Worm (Caenorhabditis elegans): ENCODE results near the gene F23D12.11.

F23D12.11 gene

ce11 chrX:14464513-14464912, 40.0 kb upstream of the F23D12.11 start, which contains the start of gene M163.7:
Gene M163.7, plus strand, starts transcription at chrX:14464813.
- TF ChIP-seq R02D3.7 (tag; optimal IDR thresholded peaks at IDR 0.05) (no peak), hmg-11 (tag; optimal IDR thresholded peaks at IDR 0.05) (no peak), ceh-28 (tag; optimal IDR thresholded peaks at IDR 0.05) (no peak), nfya-1 (tag; optimal IDR thresholded peaks at IDR 0.05; ENCODE audit: insufficient read depth) (no peak), egl-27 (tag; optimal IDR thresholded peaks at IDR 0.05) (no peak), ztf-4 (tag; optimal IDR thresholded peaks at IDR 0.05) (no peak), snpc-4 (tag; optimal IDR thresholded peaks at IDR 0.05) (no peak), fkh-2 (tag; optimal IDR thresholded peaks at IDR 0.05) (no peak), sea-2 (GFP tag; optimal IDR thresholded peaks at IDR 0.05) (no peak), lsy-12 (tag; optimal IDR thresholded peaks at IDR 0.05) (no peak), elt-2 (tag; optimal IDR thresholded peaks at IDR 0.05) (no peak), zag-1 (tag; optimal IDR thresholded peaks at IDR 0.05) (no peak), ztf-11 (tag; optimal IDR thresholded peaks at IDR 0.05) (no peak), pha-4 (tag; optimal IDR thresholded peaks at IDR 0.05) (no peak), aly-2 (tag; optimal IDR thresholded peaks at IDR 0.05) (no peak), ceh-16 (tag; optimal IDR thresholded peaks at IDR 0.05) (no peak)

- TF ChIP-seq fkh-2 (tag; optimal IDR thresholded peaks at IDR 0.05): no peak
- TF ChIP-seq zag-1 (tag; optimal IDR thresholded peaks at IDR 0.05): no peak
Measured at ce11 chrX:14460412-14460811, 35.9 kb upstream of the F23D12.11 start, which contains the start of gene Y66C5A.2. Gene Y66C5A.2, plus strand, starts transcription at chrX:14460712.

ce11 chrX:14455419-14455818, 30.9 kb upstream of the F23D12.11 start, which contains the start of gene Y66C5A.1:
Gene Y66C5A.1, minus strand, starts transcription at chrX:14455519.
- TF ChIP-seq hmg-11 (tag; optimal IDR thresholded peaks at IDR 0.05): no peak
- TF ChIP-seq snpc-4 (tag; optimal IDR thresholded peaks at IDR 0.05): no peak
- no peak for TF ChIP-seq ZK546.5 (tag; optimal IDR thresholded peaks at IDR 0.05)
- no peak for TF ChIP-seq nhr-11 (tag; optimal IDR thresholded peaks at IDR 0.05)
- TF ChIP-seq nhr-23 (tag; optimal IDR thresholded peaks at IDR 0.05): no peak
- TF ChIP-seq egl-5 (tag; optimal IDR thresholded peaks at IDR 0.05): no peak
- no peak for TF ChIP-seq nhr-67 (tag; optimal IDR thresholded peaks at IDR 0.05)
- TF ChIP-seq mdl-1 (tag; optimal IDR thresholded peaks at IDR 0.05): no peak
- TF ChIP-seq daf-12 (tag; optimal IDR thresholded peaks at IDR 0.05): no peak
- no peak for TF ChIP-seq nhr-28 (tag; optimal IDR thresholded peaks at IDR 0.05)
- no peak for TF ChIP-seq pqm-1 (tag; optimal IDR thresholded peaks at IDR 0.05)
- no peak for TF ChIP-seq ztf-11 (tag; optimal IDR thresholded peaks at IDR 0.05)
- no peak for TF ChIP-seq nhr-25 (tag; optimal IDR thresholded peaks at IDR 0.05)
- TF ChIP-seq nhr-237 (tag; optimal IDR thresholded peaks at IDR 0.05): no peak

- no peak for TF ChIP-seq ama-1 (optimal IDR thresholded peaks at IDR 0.05)
- TF ChIP-seq pqm-1 (tag; optimal IDR thresholded peaks at IDR 0.05): no peak
- TF ChIP-seq nhr-11 (tag; optimal IDR thresholded peaks at IDR 0.05): no peak
- no peak for TF ChIP-seq aly-2 (tag; optimal IDR thresholded peaks at IDR 0.05)
- TF ChIP-seq ceh-28 (tag; optimal IDR thresholded peaks at IDR 0.05): no peak
- no peak for TF ChIP-seq elt-3 (tag; optimal IDR thresholded peaks at IDR 0.05)
- TF ChIP-seq elt-1 (tag; optimal IDR thresholded peaks at IDR 0.05): no peak
Measured at ce11 chrX:14453735-14454134, 29.2 kb upstream of the F23D12.11 start, which contains the start of gene F23D12.7. Gene F23D12.7, minus strand, starts transcription at chrX:14453835.

- TF ChIP-seq unc-62 (GFP tag; optimal IDR thresholded peaks at IDR 0.05): no peak
- TF ChIP-seq unc-39 (tag; optimal IDR thresholded peaks at IDR 0.05): no peak
- TF ChIP-seq nhr-237 (tag; optimal IDR thresholded peaks at IDR 0.05): no peak
- TF ChIP-seq skn-1 (tag; optimal IDR thresholded peaks at IDR 0.05): no peak
- TF ChIP-seq aly-2 (tag; optimal IDR thresholded peaks at IDR 0.05): no peak
- no peak for TF ChIP-seq nhr-76 (tag; optimal IDR thresholded peaks at IDR 0.05)
- no peak for TF ChIP-seq fkh-2 (tag; optimal IDR thresholded peaks at IDR 0.05)
Measured at ce11 chrX:14447910-14448309, 23.4 kb upstream of the F23D12.11 start, which contains the start of gene jmjd-3.2. Gene jmjd-3.2, plus strand, starts transcription at chrX:14448210.

- TF ChIP-seq pha-4 (tag; optimal IDR thresholded peaks at IDR 0.05): no peak
- TF ChIP-seq tbx-2 (tag; optimal IDR thresholded peaks at IDR 0.05): no peak
- TF ChIP-seq ama-1 (optimal IDR thresholded peaks at IDR 0.05): no peak
Measured at ce11 chrX:14447498-14447897, 22.9 kb upstream of the F23D12.11 start.
